Fruit fly (Drosophila melanogaster) whole organism, pupa: ENCODE results near the gene ft.

Source experiments
- CG10348 ChIP-seq: fragments of 200-800 bp; sonication (Bioruptor generic); IDR thresholded peaks from 2 replicates; pipeline ENCODE4 v1.3.6; 2022; ENCODE audit warnings: missing biosample characterization, missing genetic modification characterization
- CG12605 ChIP-seq: fragments of 200-800 bp; sonication (Bioruptor generic); IDR thresholded peaks from 2 replicates; pipeline ENCODE4 v1.3.6; 2022; ENCODE audit warnings: missing biosample characterization, missing genetic modification characterization
- CG13204 ChIP-seq: fragments of 200-800 bp; sonication (Bioruptor generic); optimal IDR thresholded peaks from 2 replicates; lab custom pipeline; 2018; ENCODE audit warnings: missing biosample characterization, mild to moderate bottlenecking, missing genetic modification characterization, moderate library complexity
- CG14655 ChIP-seq: fragments of 200-800 bp; sonication (Bioruptor generic); optimal IDR thresholded peaks from 3 replicates; lab custom pipeline; 2017; ENCODE audit warnings: mild to moderate bottlenecking, missing biosample characterization, missing genetic modification reagents, missing genetic modification characterization
- CG15710 ChIP-seq: fragments of 200-800 bp; sonication (Bioruptor generic); optimal IDR thresholded peaks from 2 replicates; lab custom pipeline; 2018; ENCODE audit warnings: missing biosample characterization, mild to moderate bottlenecking, missing genetic modification characterization, moderate library complexity
- CG17806 ChIP-seq: fragments of 200-800 bp; sonication (Bioruptor generic); optimal IDR thresholded peaks from 2 replicates; lab custom pipeline; 2018; ENCODE audit warnings: missing biosample characterization, mild to moderate bottlenecking, missing genetic modification characterization, moderate library complexity
- CG32121 ChIP-seq: fragments of 200-800 bp; sonication (Bioruptor generic); IDR thresholded peaks from 2 replicates; pipeline ENCODE4 v1.3.6; 2022; ENCODE audit warnings: missing biosample characterization, missing genetic modification characterization
- CG34367 ChIP-seq: fragments of 200-800 bp; sonication (Bioruptor generic); optimal IDR thresholded peaks from 2 replicates; lab custom pipeline; 2018; ENCODE audit warnings: missing biosample characterization, mild to moderate bottlenecking, missing genetic modification characterization
- CG4496 ChIP-seq: fragments of 200-800 bp; sonication (Bioruptor generic); IDR thresholded peaks from 3 replicates; pipeline ENCODE4 v1.3.6; 2022; ENCODE audit warnings: missing biosample characterization, missing genetic modification characterization
- CG8159 ChIP-seq: fragments of 200-800 bp; sonication (Bioruptor generic); optimal IDR thresholded peaks from 3 replicates; lab custom pipeline; 2018; ENCODE audit warnings: missing biosample characterization, mild to moderate bottlenecking, missing genetic modification characterization, moderate library complexity
- CG8301 ChIP-seq: fragments of 200-800 bp; sonication (Bioruptor generic); optimal IDR thresholded peaks from 2 replicates; lab custom pipeline; 2018; ENCODE audit warnings: missing biosample characterization, mild to moderate bottlenecking, missing genetic modification characterization
- CG9948 ChIP-seq: fragments of 200-800 bp; sonication (Bioruptor generic); optimal IDR thresholded peaks from 2 replicates; lab custom pipeline; 2018; ENCODE audit warnings: missing biosample characterization, mild to moderate bottlenecking, missing genetic modification characterization, moderate library complexity
- D1 ChIP-seq: fragments of 200-800 bp; sonication (Bioruptor generic); optimal IDR thresholded peaks from 2 replicates; lab custom pipeline; 2018; ENCODE audit warnings: missing biosample characterization, mild to moderate bottlenecking, missing genetic modification characterization, moderate library complexity
- EcR ChIP-seq: fragments of 200-800 bp; sonication (Bioruptor generic); optimal IDR thresholded peaks from 3 replicates; lab custom pipeline; 2019; ENCODE audit warnings: missing biosample characterization, missing genetic modification characterization, mild to moderate bottlenecking, moderate library complexity, missing genetic modification reagents
- Ets98B ChIP-seq: fragments of 200-800 bp; sonication (Bioruptor generic); IDR thresholded peaks from 2 replicates; pipeline ENCODE4 v1.3.6; 2022; ENCODE audit warnings: missing biosample characterization, missing genetic modification characterization
- Pif1A ChIP-seq: fragments of 200-800 bp; sonication (Bioruptor generic); optimal IDR thresholded peaks from 3 replicates; lab custom pipeline; 2016; ENCODE audit warnings: missing biosample characterization, missing genetic modification characterization
- Pif1B ChIP-seq: fragments of 200-800 bp; sonication (Bioruptor generic); optimal IDR thresholded peaks from 3 replicates; lab custom pipeline; 2016; ENCODE audit warnings: missing biosample characterization, missing genetic modification characterization
- Snoo ChIP-seq: fragments of 200-800 bp; sonication (Bioruptor generic); optimal IDR thresholded peaks from 3 replicates; lab custom pipeline; 2017; ENCODE audit warnings: missing biosample characterization, mild to moderate bottlenecking, missing genetic modification characterization, inconsistent platforms
- fd96Ca ChIP-seq: fragments of 200-800 bp; sonication (Bioruptor generic); IDR thresholded peaks from 3 replicates; pipeline ENCODE4 v1.3.6; 2022; ENCODE audit warnings: missing biosample characterization, missing genetic modification characterization
- gl ChIP-seq: fragments of 200-800 bp; sonication (Bioruptor generic); optimal IDR thresholded peaks from 2 replicates; lab custom pipeline; 2018; ENCODE audit warnings: missing biosample characterization, mild to moderate bottlenecking, missing genetic modification characterization
- rn ChIP-seq: fragments of 200-800 bp; sonication (Bioruptor generic); IDR thresholded peaks from 2 replicates; pipeline ENCODE4 v1.3.6; 2022; ENCODE audit warnings: missing biosample characterization, missing genetic modification characterization

ft gene

DNA sequence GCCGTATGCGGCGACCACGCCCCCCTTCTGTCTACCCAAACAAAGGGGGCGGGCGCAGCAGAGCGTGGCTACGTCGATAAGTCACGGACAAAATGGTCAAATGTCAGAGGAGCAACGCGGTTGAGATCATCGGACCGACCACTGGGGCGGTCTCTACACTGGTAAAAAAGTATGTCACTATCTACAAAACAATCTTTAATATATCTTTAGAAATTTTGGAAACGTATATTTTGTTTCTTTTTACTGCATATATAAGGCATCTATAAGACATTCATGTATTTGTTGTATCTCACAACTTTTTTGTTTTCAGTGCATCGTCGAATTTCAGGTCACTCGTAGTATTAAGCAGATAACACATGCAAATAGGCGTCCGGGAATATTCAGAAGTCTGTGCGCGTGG, 19.9 kb upstream of the ft start:
- TF ChIP-seq CG8159 (tag; lab: Kevin White, UChicago), result peak; percentile 21
- TF ChIP-seq CG4496 (GFP tag; lab: Robert Waterston, UW), result no peak
- no peak for TF ChIP-seq gl
- no peak for TF ChIP-seq fd96Ca (GFP tag; lab: Robert Waterston, UW)
- TF ChIP-seq, all 21 proteins: peak for 1

DNA sequence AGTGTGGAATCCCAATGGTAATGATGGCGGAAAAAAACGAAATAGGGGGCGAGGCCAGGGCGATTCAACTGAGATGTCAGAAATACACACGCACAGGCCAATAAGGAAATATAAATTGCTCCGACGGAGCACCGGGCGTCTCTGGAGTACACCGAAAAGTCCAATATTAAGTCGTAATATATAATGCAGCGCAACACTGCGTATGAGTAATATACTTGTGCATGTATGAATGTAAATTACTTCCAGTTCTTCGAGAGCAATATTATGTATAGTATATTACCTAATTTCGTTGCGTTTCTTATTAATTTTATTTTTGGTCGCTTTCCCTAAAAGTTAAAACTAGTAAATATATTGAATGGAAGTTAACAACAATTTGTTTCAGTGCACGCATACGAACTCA, 9.0 kb upstream of the ft start:
- no peak for TF ChIP-seq CG9948 (tag; lab: Kevin White, UChicago)
- no peak for TF ChIP-seq CG15710
- no peak for TF ChIP-seq Pif1B (GFP tag; lab: Kevin White, UChicago)
- no peak for TF ChIP-seq EcR (GFP tag; lab: Kevin White, UChicago)
- TF ChIP-seq Pif1A, result no peak
- TF ChIP-seq CG34367 (tag; lab: Kevin White, UChicago), result no peak
- no peak for TF ChIP-seq fd96Ca (GFP tag; lab: Robert Waterston, UW)
- no peak for TF ChIP-seq CG4496 (GFP tag; lab: Robert Waterston, UW)
- no peak for TF ChIP-seq Snoo (tag; lab: Kevin White, UChicago)
- no peak for TF ChIP-seq CG13204 (GFP tag; lab: Kevin White, UChicago)
- no peak for TF ChIP-seq D1 (tag; lab: Kevin White, UChicago)
- no peak for TF ChIP-seq Ets98B (GFP tag; lab: Robert Waterston, UW)
- no peak for TF ChIP-seq gl
- TF ChIP-seq rn (GFP tag; lab: Robert Waterston, UW), result no peak
- no peak for TF ChIP-seq CG14655 (GFP tag; lab: Kevin White, UChicago)
- no peak for TF ChIP-seq CG12605 (GFP tag; lab: Robert Waterston, UW)
- no peak for TF ChIP-seq CG8301 (tag; lab: Kevin White, UChicago)
- no peak for TF ChIP-seq CG17806 (tag; lab: Kevin White, UChicago)

DNA sequence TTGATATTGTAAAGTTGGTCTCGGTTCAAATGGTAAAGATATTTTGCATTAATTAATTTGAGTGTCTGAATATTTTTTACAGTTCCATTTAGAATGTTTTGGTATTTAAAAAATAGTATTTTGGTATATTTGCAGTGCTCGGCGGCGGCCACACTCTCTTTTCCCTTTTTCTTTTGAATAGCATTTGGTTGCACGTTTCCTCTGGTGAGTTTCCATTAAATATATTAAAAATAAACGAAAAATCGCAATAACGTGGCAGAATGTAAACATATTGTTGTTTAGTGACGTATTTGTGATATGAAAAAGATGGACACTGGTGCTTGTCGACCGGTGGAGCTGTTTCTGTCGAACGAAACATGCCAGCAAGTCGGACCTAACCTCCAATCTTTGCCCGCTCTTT, 6.0 kb upstream of the ft start, which contains the start of gene RpL40:
Gene RpL40, plus strand, starts transcription at position 154 of the 400 bp plus-strand sequence.
- no peak for TF ChIP-seq CG13204 (GFP tag; lab: Kevin White, UChicago)
- no peak for TF ChIP-seq rn (GFP tag; lab: Robert Waterston, UW)
- no peak for TF ChIP-seq gl
- TF ChIP-seq CG34367 (tag; lab: Kevin White, UChicago), result no peak
- TF ChIP-seq Pif1A, result no peak
- no peak for TF ChIP-seq D1 (tag; lab: Kevin White, UChicago)
- no peak for TF ChIP-seq fd96Ca (GFP tag; lab: Robert Waterston, UW)
- no peak for TF ChIP-seq CG15710
- TF ChIP-seq CG9948 (tag; lab: Kevin White, UChicago), result no peak
- no peak for TF ChIP-seq CG12605 (GFP tag; lab: Robert Waterston, UW)
- TF ChIP-seq Pif1B (GFP tag; lab: Kevin White, UChicago), result peak; percentile 14
- TF ChIP-seq CG17806 (tag; lab: Kevin White, UChicago), result no peak
- TF ChIP-seq CG4496 (GFP tag; lab: Robert Waterston, UW), result no peak
- no peak for TF ChIP-seq CG10348 (GFP tag; lab: Robert Waterston, UW)
- peak; percentile 6 for TF ChIP-seq Snoo (tag; lab: Kevin White, UChicago)

DNA sequence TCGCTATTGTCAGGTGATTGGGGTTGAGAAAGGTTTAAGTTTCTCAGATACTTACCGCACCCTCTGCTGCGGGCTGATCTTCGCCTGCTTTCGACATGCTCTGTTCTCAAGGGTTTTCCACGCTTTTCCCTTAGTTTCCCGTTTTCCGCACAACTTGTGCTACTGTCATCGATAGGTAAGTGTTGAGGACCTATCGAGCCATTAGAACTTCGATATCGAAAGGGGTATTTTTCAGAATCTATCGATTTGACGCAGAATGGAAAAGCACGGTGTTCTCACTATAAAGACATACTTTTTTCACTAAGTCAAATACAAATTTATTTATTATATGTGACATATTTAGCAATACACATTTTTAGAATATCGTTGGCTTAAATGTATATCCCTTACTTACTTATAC, 5.2 kb upstream of the ft start, which contains the start of gene CG3702:
Gene CG3702, minus strand, starts transcription at position 306 of the 400 bp plus-strand sequence.
- TF ChIP-seq gl (no peak), rn (GFP tag; lab: Robert Waterston, UW) (no peak), Pif1A (no peak), CG34367 (tag; lab: Kevin White, UChicago) (no peak), CG15710 (peak; percentile 3), Ets98B (GFP tag; lab: Robert Waterston, UW) (no peak), CG14655 (GFP tag; lab: Kevin White, UChicago) (no peak)

DNA sequence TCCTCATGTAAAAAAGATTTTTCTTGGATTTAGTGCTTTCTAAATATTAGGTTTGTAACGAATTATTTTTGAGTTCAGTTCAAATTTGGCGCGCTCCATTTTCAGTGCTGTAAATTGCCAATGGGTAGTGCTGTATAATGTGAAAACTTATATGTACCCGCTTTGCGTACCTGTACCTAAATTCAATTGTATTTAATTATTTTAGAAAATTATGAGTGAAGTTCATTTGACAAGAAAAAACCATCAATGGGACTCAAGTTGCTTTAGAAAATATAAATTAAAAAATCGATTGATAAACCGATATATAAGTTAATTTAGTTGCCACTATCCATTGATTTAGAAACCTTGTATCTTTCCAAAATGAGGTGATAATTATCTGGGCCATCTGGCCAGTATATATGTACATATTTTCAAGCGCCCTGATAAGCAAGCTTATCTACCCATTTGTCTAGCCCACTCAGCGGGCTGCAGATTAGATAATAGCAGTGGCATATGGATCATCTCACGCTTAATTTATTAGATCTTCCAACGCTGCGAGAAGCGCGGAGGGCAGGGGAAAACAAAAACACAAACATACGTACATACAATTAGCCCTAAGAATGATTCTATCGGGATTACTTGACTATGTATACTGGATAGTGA, 2.7 kb upstream of the ft start:
- no peak for TF ChIP-seq CG13204 (GFP tag; lab: Kevin White, UChicago)
- 0 out of 3 replicates have a peak, but pooled peaks have one; percentile 36 for TF ChIP-seq CG4496 (GFP tag; lab: Robert Waterston, UW)

DNA sequence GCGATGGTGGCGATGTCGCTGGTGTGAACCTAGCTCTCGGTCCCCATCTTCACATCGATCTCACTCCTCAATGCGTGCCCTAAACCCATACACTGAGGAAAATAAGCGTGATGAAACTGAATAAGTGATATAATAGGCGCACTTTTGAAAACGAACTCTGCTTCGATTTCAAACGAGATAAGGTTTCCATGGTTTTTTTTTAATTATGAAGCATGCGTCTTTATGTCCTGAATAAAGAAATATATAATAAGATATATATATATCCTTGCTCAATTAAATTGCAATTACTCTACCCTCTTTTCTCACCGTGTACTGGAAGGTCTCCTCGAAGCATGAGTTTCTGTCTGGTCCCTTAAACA, 1.3 kb upstream of the ft start:
- TF ChIP-seq Ets98B (GFP tag; lab: Robert Waterston, UW) (peak; percentile 19; the same call in 1 of the 2 replicates), CG13204 (GFP tag; lab: Kevin White, UChicago) (peak; percentile 85), CG34367 (tag; lab: Kevin White, UChicago) (peak; percentile 91), CG8301 (tag; lab: Kevin White, UChicago) (peak; percentile 72), CG8159 (tag; lab: Kevin White, UChicago) (peak; percentile 94), gl (peak; percentile 74), CG17806 (tag; lab: Kevin White, UChicago) (peak; percentile 94), Pif1B (GFP tag; lab: Kevin White, UChicago) (peak; percentile 87), Snoo (tag; lab: Kevin White, UChicago) (peak; percentile 73), EcR (GFP tag; lab: Kevin White, UChicago) (no peak), CG32121 (GFP tag; lab: Robert Waterston, UW) (no peak), CG14655 (GFP tag; lab: Kevin White, UChicago) (peak; percentile 93), CG9948 (tag; lab: Kevin White, UChicago) (peak; percentile 95), Pif1A (peak; percentile 72), D1 (tag; lab: Kevin White, UChicago) (peak; percentile 85), rn (GFP tag; lab: Robert Waterston, UW) (peak; percentile 40), CG15710 (peak; percentile 94), CG10348 (GFP tag; lab: Robert Waterston, UW) (no peak), CG4496 (GFP tag; lab: Robert Waterston, UW) (peak; percentile 73), fd96Ca (GFP tag; lab: Robert Waterston, UW) (peak; percentile 75), CG12605 (GFP tag; lab: Robert Waterston, UW) (peak; percentile 49)
